Worm (Caenorhabditis elegans) whole organism, mixed stage, embryonic: Measurements from ENCODE around the gene mccc-1.

Experiments
- bed-3 ChIP-seq: fragments of 200-800 bp; sonication (Bioruptor generic); optimal IDR thresholded peaks from 3 replicates; lab custom pipeline; 2018; ENCODE audit warnings: mild to moderate bottlenecking, missing genetic modification characterization, moderate library complexity, missing compliant biosample characterization
- lin-32 ChIP-seq: fragments of 200-800 bp; sonication (Bioruptor generic); optimal IDR thresholded peaks from 2 replicates; lab custom pipeline; 2018; ENCODE audit warnings: mild to moderate bottlenecking, missing genetic modification characterization, missing compliant biosample characterization
- nhr-76 ChIP-seq: sonication (generic microtip); optimal IDR thresholded peaks from 2 replicates; lab custom pipeline; 2017; ENCODE audit warnings: missing biosample characterization, missing genetic modification characterization
- pha-4 ChIP-seq: fragments of 150-350 bp; optimal IDR thresholded peaks from 2 replicates; lab custom pipeline; 2018; ENCODE audit warnings: missing biosample characterization, missing genetic modification reagents, missing genetic modification characterization

DNA sequence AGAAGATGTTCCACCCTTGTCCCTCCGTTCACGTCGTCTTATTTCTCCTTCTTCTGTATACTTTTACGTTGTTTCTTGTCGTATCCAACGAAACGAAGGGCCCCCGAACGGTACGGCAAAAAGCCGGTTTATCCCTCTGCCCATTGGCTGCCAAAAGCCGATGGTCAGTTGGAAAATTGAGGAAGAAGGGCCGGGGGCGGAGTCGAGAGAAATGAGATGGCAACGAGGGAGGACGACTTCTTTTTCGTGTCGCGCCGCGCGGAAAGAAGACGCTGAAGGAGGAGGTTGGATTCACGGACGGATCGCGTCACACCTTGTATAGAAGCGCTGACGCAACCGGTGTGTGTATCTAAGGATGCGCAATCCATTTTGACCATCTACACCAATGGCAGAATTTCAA lies 30.8 kb downstream of the mccc-1 start:
- TF ChIP-seq pha-4 (tag; lab: Kevin White, UChicago) (no peak), bed-3 (GFP tag; lab: Kevin White, UChicago) (no peak), nhr-76 (tag; lab: Kevin White, UChicago) (no peak), lin-32 (GFP tag; lab: Kevin White, UChicago) (no peak)
